Worm (Caenorhabditis elegans) whole organism, L4 larva: ENCODE results near the gene scl-27.

Source experiments
- F10B5.3 ChIP-seq: sonication (generic microtip); optimal IDR thresholded peaks from 2 replicates; lab custom pipeline; 2016; ENCODE audit warnings: mild to moderate bottlenecking, missing genetic modification characterization, missing compliant biosample characterization
- F37D6.2 ChIP-seq: sonication (generic microtip); optimal IDR thresholded peaks from 2 replicates; lab custom pipeline; 2016; ENCODE audit warnings: mild to moderate bottlenecking, missing genetic modification characterization, missing compliant biosample characterization
- T26A8.4 ChIP-seq: fragments of 200-800 bp; sonication (Bioruptor generic); IDR thresholded peaks from 2 replicates; pipeline ENCODE4 v1.3.6; 2022; ENCODE audit warnings: missing genetic modification characterization, missing compliant biosample characterization
- Y48G9A.11 ChIP-seq: fragments of 200-800 bp; sonication (Bioruptor generic); IDR thresholded peaks from 2 replicates; pipeline ENCODE4 v1.3.6; 2022; ENCODE audit warnings: missing genetic modification reagents, missing genetic modification characterization, missing compliant biosample characterization
- ZK546.5 ChIP-seq, 2 experiments: sonication (generic microtip); optimal IDR thresholded peaks; 2 replicates each; lab custom pipeline; 2017; ENCODE audit warnings: missing biosample characterization in 2 of 2, missing genetic modification characterization in 2 of 2
- aha-1 ChIP-seq: fragments of 150-350 bp; peaks from one replicate; lab custom pipeline; 2014; ENCODE audit warnings: missing biosample characterization, missing genetic modification characterization
- aly-2 ChIP-seq: sonication (generic microtip); optimal IDR thresholded peaks from 2 replicates; lab custom pipeline; 2018; ENCODE audit warnings: missing biosample characterization, missing genetic modification characterization
- ama-1 ChIP-seq: fragments of 150-350 bp; optimal IDR thresholded peaks from 2 replicates; lab custom pipeline; 2014; ENCODE audit warnings: inconsistent platforms, mixed read lengths
- arid-1 ChIP-seq: fragments of 200-800 bp; sonication (Bioruptor generic); conservative IDR thresholded peaks from 2 replicates; pipeline ENCODE4 v1.3.6; 2022; ENCODE audit warnings: missing genetic modification reagents, missing genetic modification characterization, missing compliant biosample characterization
- attf-4 ChIP-seq: sonication (generic microtip); optimal IDR thresholded peaks from 3 replicates; lab custom pipeline; 2017; ENCODE audit warnings: missing biosample characterization, missing genetic modification characterization
- ceh-44 ChIP-seq: fragments of 200-800 bp; sonication (Bioruptor generic); IDR thresholded peaks from 2 replicates; pipeline ENCODE4 v1.3.6; 2022; ENCODE audit warnings: missing genetic modification reagents, missing genetic modification characterization, missing compliant biosample characterization
- ces-1 ChIP-seq: fragments of 150-350 bp; sonication (generic microtip); optimal IDR thresholded peaks from 4 replicates; lab custom pipeline; 2014; ENCODE audit warnings: missing biosample characterization, missing genetic modification reagents, missing genetic modification characterization
- cey-2 ChIP-seq: sonication (generic microtip); optimal IDR thresholded peaks from 3 replicates; lab custom pipeline; 2017; ENCODE audit warnings: missing genetic modification characterization, mild to moderate bottlenecking, missing compliant biosample characterization, antibody characterized with exemption, borderline replicate concordance; ENCODE audit not compliant: insufficient read depth
- ctbp-1 ChIP-seq: fragments of 200-800 bp; sonication (Bioruptor generic); IDR thresholded peaks from 2 replicates; pipeline ENCODE4 v1.3.6; 2022; ENCODE audit warnings: missing genetic modification reagents, missing genetic modification characterization, missing compliant biosample characterization
- daf-19 ChIP-seq: fragments of 200-800 bp; sonication (Bioruptor generic); conservative IDR thresholded peaks from 2 replicates; pipeline ENCODE4 v1.3.6; 2022; ENCODE audit warnings: missing genetic modification characterization, missing compliant biosample characterization
- daf-8 ChIP-seq: fragments of 200-800 bp; sonication (Bioruptor generic); IDR thresholded peaks from 2 replicates; pipeline ENCODE4 v1.3.6; 2022; ENCODE audit warnings: missing genetic modification characterization, missing compliant biosample characterization
- dmd-6 ChIP-seq: fragments of 200-800 bp; sonication (Bioruptor generic); IDR thresholded peaks from 2 replicates; pipeline ENCODE4 v1.3.6; 2022; ENCODE audit warnings: missing genetic modification reagents, missing genetic modification characterization, missing compliant biosample characterization
- fos-1 ChIP-seq: fragments of 150-350 bp; optimal IDR thresholded peaks from 2 replicates; lab custom pipeline; 2014; ENCODE audit warnings: missing biosample characterization, missing genetic modification characterization
- hlh-11 ChIP-seq: fragments of 200-800 bp; sonication (Bioruptor generic); optimal IDR thresholded peaks from 2 replicates; lab custom pipeline; 2018; ENCODE audit warnings: mild to moderate bottlenecking, missing genetic modification characterization, missing compliant biosample characterization
- lin-1 ChIP-seq: fragments of 200-800 bp; sonication (Bioruptor generic); IDR thresholded peaks from 2 replicates; pipeline ENCODE4 v1.3.6; 2022; ENCODE audit warnings: missing genetic modification reagents, missing genetic modification characterization, missing compliant biosample characterization
- lsy-2 ChIP-seq, 2 experiments: fragments of 150-350 bp in 1 of 2; sonication (generic microtip) in 1 of 2; optimal IDR thresholded peaks; 2 replicates each; lab custom pipeline; 2014 to 2017; ENCODE audit warnings: missing biosample characterization in 2 of 2, missing genetic modification characterization in 2 of 2
- mdt-29 ChIP-seq: fragments of 200-800 bp; sonication (Bioruptor generic); IDR thresholded peaks from 2 replicates; pipeline ENCODE4 v1.3.6; 2022; ENCODE audit warnings: missing genetic modification reagents, missing genetic modification characterization, missing compliant biosample characterization
- nhr-102 ChIP-seq: sonication (generic microtip); optimal IDR thresholded peaks from 2 replicates; lab custom pipeline; 2016; ENCODE audit warnings: mild to moderate bottlenecking, missing genetic modification characterization, moderate library complexity, missing compliant biosample characterization
- nhr-48 ChIP-seq: sonication (generic microtip); optimal IDR thresholded peaks from 2 replicates; lab custom pipeline; 2016; ENCODE audit warnings: mild to moderate bottlenecking, missing genetic modification characterization, missing compliant biosample characterization
- nhr-77 ChIP-seq: fragments of 150-350 bp; optimal IDR thresholded peaks from 2 replicates; lab custom pipeline; 2014; ENCODE audit warnings: missing biosample characterization, missing genetic modification characterization
- pha-4 ChIP-seq, 2 experiments: fragments of 150-350 bp in 1 of 2; fragments of 200-800 bp in 1 of 2; sonication (Bioruptor generic) in 1 of 2; IDR thresholded peaks in 1 of 2; optimal IDR thresholded peaks in 1 of 2; 2 replicates each; pipeline versions ENCODE4 v1.3.6 to Lab custom; 2014 to 2022; ENCODE audit warnings: missing genetic modification characterization in 2 of 2, missing genetic modification reagents in 2 of 2, missing biosample characterization in 1 of 2, missing compliant biosample characterization in 1 of 2
- pqm-1 ChIP-seq: sonication (generic microtip); optimal IDR thresholded peaks from 2 replicates; lab custom pipeline; 2017; ENCODE audit warnings: missing biosample characterization, missing genetic modification characterization
- set-16 ChIP-seq: fragments of 200-800 bp; sonication (Bioruptor generic); IDR thresholded peaks from 2 replicates; pipeline ENCODE4 v1.3.6; 2022; ENCODE audit warnings: missing genetic modification reagents, missing genetic modification characterization, missing compliant biosample characterization
- snpc-4 ChIP-seq: fragments of 150-350 bp; optimal IDR thresholded peaks from 2 replicates; lab custom pipeline; 2014; ENCODE audit warnings: missing biosample characterization, missing genetic modification characterization
- spr-1 ChIP-seq: sonication (generic microtip); optimal IDR thresholded peaks from 2 replicates; lab custom pipeline; 2016; ENCODE audit warnings: mild to moderate bottlenecking, missing genetic modification characterization, missing compliant biosample characterization
- unc-62 ChIP-seq, 3 experiments: fragments of 150-350 bp in 1 of 3; sonication (generic microtip); optimal IDR thresholded peaks in 2 of 3; peaks in 1 of 3; 1 replicate in 1 of 3; 2 replicates in 2 of 3; lab custom pipeline; 2014 to 2017; ENCODE audit warnings: missing biosample characterization in 3 of 3, missing genetic modification characterization in 3 of 3, missing genetic modification reagents in 3 of 3, missing genotype in 1 of 3
- zip-2 ChIP-seq: fragments of 150-350 bp; optimal IDR thresholded peaks from 2 replicates; lab custom pipeline; 2014; ENCODE audit warnings: missing biosample characterization, missing genetic modification characterization
- ztf-11 ChIP-seq: fragments of 150-350 bp; optimal IDR thresholded peaks from 2 replicates; lab custom pipeline; 2014; ENCODE audit warnings: missing biosample characterization, missing genetic modification characterization

scl-27 gene

DNA sequence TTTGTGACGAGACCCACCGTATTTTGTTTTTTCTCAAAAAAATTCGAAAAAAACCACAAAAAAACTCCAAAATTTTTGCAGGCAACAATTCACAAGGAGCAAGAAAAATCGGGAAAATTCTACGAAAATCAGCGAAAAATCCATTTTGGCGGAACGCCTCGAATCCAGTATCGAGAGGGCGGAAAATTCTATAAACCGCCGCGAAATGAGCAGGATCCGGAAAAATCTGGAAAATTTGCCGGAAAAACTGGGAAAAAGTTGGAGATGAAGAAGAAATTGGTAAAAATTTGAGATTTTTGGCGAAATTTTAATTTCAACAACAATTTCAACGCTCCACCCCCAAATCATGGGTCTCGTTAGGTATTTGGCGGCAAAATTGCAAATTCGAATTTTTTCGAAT, 39.8 kb upstream of the scl-27 start:
- no peak for TF ChIP-seq ama-1
- TF ChIP-seq attf-4 (tag; lab: Kevin White, UChicago): no peak
- TF ChIP-seq aha-1 (tag; lab: Kevin White, UChicago): peak; percentile 71
- no peak for TF ChIP-seq nhr-48

DNA sequence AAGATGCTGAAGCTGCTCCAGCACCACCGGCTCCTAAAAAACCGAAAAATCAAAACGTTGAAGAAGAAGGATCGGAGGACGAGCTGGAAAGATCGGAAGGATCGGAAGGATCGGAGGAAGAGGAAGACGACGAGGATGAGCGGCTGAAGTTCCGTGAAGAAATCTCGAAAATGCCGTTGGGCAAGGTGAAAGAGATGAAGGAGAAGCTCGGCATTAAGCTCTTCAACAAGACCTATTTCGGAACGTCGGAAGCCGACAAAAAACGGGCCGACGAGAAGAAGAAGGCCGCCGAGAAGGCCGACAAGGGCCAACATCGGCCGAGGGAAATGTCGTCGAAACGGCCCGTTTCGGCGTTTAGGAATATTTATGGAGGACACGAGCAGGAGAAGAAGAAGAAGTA, 38.5 kb upstream of the scl-27 start:
- TF ChIP-seq set-16 (GFP tag; lab: Robert Waterston, UW) (peak; percentile 53; the same call in 1 of the 2 replicates), nhr-102 (tag; lab: Kevin White, UChicago) (no peak)

DNA sequence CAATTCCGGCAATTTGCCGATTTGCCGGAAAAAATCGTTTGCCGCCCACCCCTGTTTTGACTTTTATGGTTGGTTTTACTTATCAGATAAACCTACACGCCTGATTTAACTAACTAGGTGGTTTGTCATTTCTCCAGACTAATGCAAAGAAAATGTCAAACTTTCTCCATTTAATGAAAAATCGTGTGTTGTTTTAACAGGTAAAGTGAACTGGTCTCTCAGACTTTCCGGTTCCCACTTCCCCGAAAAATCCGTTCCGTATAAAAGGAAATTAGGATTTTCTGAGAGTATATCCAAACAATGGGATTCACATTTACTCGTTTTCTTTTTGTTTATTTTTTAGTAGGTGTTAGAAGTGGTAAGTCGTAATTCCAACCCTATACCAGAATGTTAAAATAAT, 35.2 kb upstream of the scl-27 start, which contains the start of gene mltn-6:
mltn-6 (plus strand) TSS at position 301 of the 400 bp plus-strand sequence.
- TF ChIP-seq lsy-2 (tag; optimal IDR thresholded peaks at IDR 0.05; lab: Kevin White, UChicago) (no peak), hlh-11 (no peak), mdt-29 (GFP tag; lab: Robert Waterston, UW) (no peak), ces-1 (GFP tag; lab: Kevin White, UChicago) (no peak), ctbp-1 (GFP tag; lab: Robert Waterston, UW) (no peak), ceh-44 (GFP tag; lab: Robert Waterston, UW) (no peak), F37D6.2 (tag; lab: Kevin White, UChicago) (no peak), pha-4 (GFP tag; IDR thresholded peaks at IDR 0.05; lab: Robert Waterston, UW) (no peak), pha-4 (tag; optimal IDR thresholded peaks at IDR 0.05; lab: Kevin White, UChicago) (no peak), daf-8 (GFP tag; lab: Robert Waterston, UW) (no peak)

DNA sequence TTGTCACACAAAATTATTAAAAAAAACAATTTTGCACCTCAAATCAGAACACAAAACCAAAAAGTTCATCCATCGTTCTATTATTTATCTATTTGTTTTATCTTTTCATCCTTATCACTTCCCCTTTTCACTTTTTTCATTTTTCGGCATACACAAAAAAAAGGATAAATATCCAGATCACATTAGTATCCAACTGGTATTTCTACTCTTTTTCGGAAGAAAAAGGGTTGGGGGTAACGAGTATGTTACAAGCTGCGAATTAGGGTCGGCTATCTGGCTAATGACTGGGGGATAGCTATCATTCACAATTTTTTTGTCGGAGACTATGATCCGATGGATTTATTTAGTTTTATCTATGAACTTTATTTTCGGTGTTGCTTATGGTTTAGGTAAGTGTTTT, 29.8 kb upstream of the scl-27 start, which contains the start of gene mltn-7:
mltn-7 (plus strand) TSS at position 301 of the 400 bp plus-strand sequence.
- TF ChIP-seq fos-1 (tag; lab: Kevin White, UChicago): no peak
- TF ChIP-seq nhr-77: no peak
- TF ChIP-seq ztf-11 (tag; lab: Kevin White, UChicago): no peak
- TF ChIP-seq unc-62 (GFP tag; optimal IDR thresholded peaks at IDR 0.05 in 1 of 2; lab: Kevin White, UChicago): no peak
- no peak for TF ChIP-seq unc-62 (tag; optimal IDR thresholded peaks at IDR 0.05; lab: Kevin White, UChicago)
- no peak for TF ChIP-seq aha-1 (tag; lab: Kevin White, UChicago)
- no peak for TF ChIP-seq ZK546.5 (tag; optimal IDR thresholded peaks at IDR 0.05; lab: Kevin White, UChicago)
- TF ChIP-seq Y48G9A.11: no peak
- no peak for TF ChIP-seq lin-1 (GFP tag; lab: Robert Waterston, UW)
- TF ChIP-seq daf-19: no peak
- TF ChIP-seq zip-2 (tag; lab: Kevin White, UChicago): no peak
- no peak for TF ChIP-seq spr-1 (tag; lab: Kevin White, UChicago)

DNA sequence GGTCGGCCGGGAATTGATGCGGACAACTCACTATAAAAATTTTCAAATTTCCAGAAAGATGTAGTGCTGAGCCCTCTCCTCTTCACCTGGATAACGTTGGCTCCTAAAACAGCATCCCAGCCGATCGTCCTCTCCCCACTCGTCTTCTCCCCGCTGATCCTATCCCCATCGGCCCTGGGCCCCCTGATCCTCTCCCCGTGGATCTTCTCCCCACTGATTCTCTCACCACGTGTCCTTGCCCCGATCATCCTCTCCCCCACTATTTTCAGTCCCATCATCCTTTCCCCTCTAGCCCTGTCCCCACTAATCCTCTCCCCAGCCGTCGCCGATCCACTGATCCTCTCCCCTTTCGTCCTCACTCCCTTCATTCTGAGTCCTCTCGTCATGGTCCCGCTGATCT, 26.6 kb upstream of the scl-27 start:
- TF ChIP-seq ama-1: no peak
- peak in 1 of 2 experiments; percentile 22 for TF ChIP-seq unc-62 (GFP tag; optimal IDR thresholded peaks at IDR 0.05 in 1 of 2; lab: Kevin White, UChicago)
- no peak for TF ChIP-seq unc-62 (tag; optimal IDR thresholded peaks at IDR 0.05; lab: Kevin White, UChicago)
- peak; percentile 81 for TF ChIP-seq set-16 (GFP tag; lab: Robert Waterston, UW)
- no peak for TF ChIP-seq F10B5.3
- no peak for TF ChIP-seq snpc-4 (tag; lab: Kevin White, UChicago)
- TF ChIP-seq daf-19: no peak
- TF ChIP-seq T26A8.4: no peak
- TF ChIP-seq Y48G9A.11: no peak
- TF ChIP-seq ceh-44 (GFP tag; lab: Robert Waterston, UW): no peak
- TF ChIP-seq cey-2 (tag; lab: Kevin White, UChicago): no peak
- TF ChIP-seq aly-2 (tag; lab: Kevin White, UChicago): no peak
- no peak for TF ChIP-seq arid-1 (GFP tag; lab: Robert Waterston, UW)

DNA sequence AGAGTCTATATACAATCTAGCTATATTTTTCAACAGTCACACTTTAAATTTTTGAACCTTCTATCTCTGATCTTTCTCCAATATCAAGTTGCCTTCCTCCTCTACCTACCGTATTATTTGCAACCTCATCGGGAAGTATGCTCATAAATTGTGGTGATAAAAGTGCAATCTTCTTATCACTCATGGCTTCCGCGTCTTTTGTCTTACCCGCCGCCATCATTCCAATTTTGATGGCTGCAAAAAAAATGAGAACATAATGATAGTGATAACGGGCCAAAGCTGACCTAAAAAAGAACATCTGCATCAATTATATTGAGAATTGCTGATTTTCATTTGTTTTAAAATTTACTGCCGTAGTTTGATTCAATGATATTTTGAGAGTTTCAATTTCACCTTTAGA, 23.0 kb upstream of the scl-27 start:
- TF ChIP-seq pqm-1 (tag; lab: Kevin White, UChicago) (peak; percentile 68), cey-2 (tag; lab: Kevin White, UChicago) (no peak), dmd-6 (GFP tag; lab: Robert Waterston, UW) (peak; percentile 19; the same call in 1 of the 2 replicates)
